Worm (Caenorhabditis elegans): ENCODE data around the gene efr-3.

efr-3 gene

ce11 chrII:6281903-6282302 lies 39.1 kb downstream of the efr-3 start:
- TF ChIP-seq ahr-1 (tag; optimal IDR thresholded peaks at IDR 0.05) (no peak), hlh-8 (tag; optimal IDR thresholded peaks at IDR 0.05) (no peak), ceh-2 (tag; optimal IDR thresholded peaks at IDR 0.05) (no peak), ceh-48 (tag; optimal IDR thresholded peaks at IDR 0.05) (no peak), pha-2 (tag; optimal IDR thresholded peaks at IDR 0.05) (no peak)

ce11 chrII:6281002-6281401 lies 40.0 kb downstream of the efr-3 start, which contains the start of gene scly-1:
TSS of gene scly-1 (minus strand) at chrII:6281102.
- no peak for TF ChIP-seq nhr-232 (tag; optimal IDR thresholded peaks at IDR 0.05)
- TF ChIP-seq unc-42 (tag; optimal IDR thresholded peaks at IDR 0.05) = no peak
- no peak for TF ChIP-seq T23F11.4 (GFP tag; optimal IDR thresholded peaks at IDR 0.05)
- no peak for TF ChIP-seq C08G9.2 (tag; optimal IDR thresholded peaks at IDR 0.05)
- no peak for TF ChIP-seq eyg-1 (tag; optimal IDR thresholded peaks at IDR 0.05)
- no peak for TF ChIP-seq pros-1 (tag; optimal IDR thresholded peaks at IDR 0.05)

- no peak for TF ChIP-seq lim-6 (tag; optimal IDR thresholded peaks at IDR 0.05)
- peak; percentile 25 for TF ChIP-seq unc-42 (tag; optimal IDR thresholded peaks at IDR 0.05)
Measured at ce11 chrII:6273916-6274315, 47.0 kb downstream of the efr-3 start, which contains the start of gene bpl-1. TSS of gene bpl-1 (plus strand) at chrII:6274216.

- no peak for TF ChIP-seq pqm-1 (tag; optimal IDR thresholded peaks at IDR 0.05)
- TF ChIP-seq K09A11.1 (tag; optimal IDR thresholded peaks at IDR 0.05; ENCODE audit: insufficient read depth) = no peak
- peak; percentile 31 for TF ChIP-seq rnt-1 (tag; optimal IDR thresholded peaks at IDR 0.05)
- no peak for TF ChIP-seq ceh-22 (tag; optimal IDR thresholded peaks at IDR 0.05)
- no peak for TF ChIP-seq ama-1 (optimal IDR thresholded peaks at IDR 0.05)
- TF ChIP-seq gmeb-2 (tag; optimal IDR thresholded peaks at IDR 0.05) = no peak
- no peak for TF ChIP-seq hlh-8 (tag; optimal IDR thresholded peaks at IDR 0.05)
- no peak for TF ChIP-seq pha-2 (tag; optimal IDR thresholded peaks at IDR 0.05)
- no peak for TF ChIP-seq nhr-232 (tag; optimal IDR thresholded peaks at IDR 0.05)
- TF ChIP-seq lin-11 (tag; optimal IDR thresholded peaks at IDR 0.05) = no peak
- TF ChIP-seq fkh-6 (tag; optimal IDR thresholded peaks at IDR 0.05) = no peak
- no peak for TF ChIP-seq ceh-30 (tag; optimal IDR thresholded peaks at IDR 0.05)
- TF ChIP-seq hlh-13 (GFP tag; optimal IDR thresholded peaks at IDR 0.05) = no peak
- TF ChIP-seq fax-1 (tag; optimal IDR thresholded peaks at IDR 0.05) = peak; percentile 32
- no peak for TF ChIP-seq dmd-4 (tag; optimal IDR thresholded peaks at IDR 0.05; ENCODE audit: borderline replicate concordance)
- TF ChIP-seq syd-9 (tag; optimal IDR thresholded peaks at IDR 0.05) = no peak
- TF ChIP-seq sox-4 (tag; optimal IDR thresholded peaks at IDR 0.05) = no peak
- no peak for TF ChIP-seq hlh-6 (tag; optimal IDR thresholded peaks at IDR 0.05)
- TF ChIP-seq ceh-31 (tag; optimal IDR thresholded peaks at IDR 0.05) = peak; percentile 82
- TF ChIP-seq ets-4 (tag; optimal IDR thresholded peaks at IDR 0.05) = no peak
- TF ChIP-seq ref-2 (tag; optimal IDR thresholded peaks at IDR 0.05) = peak; percentile 71
- TF ChIP-seq mec-3 (tag; optimal IDR thresholded peaks at IDR 0.05; ENCODE audit: borderline replicate concordance) = no peak
- no peak for TF ChIP-seq npax-4 (tag; optimal IDR thresholded peaks at IDR 0.05)
- TF ChIP-seq ceh-14 (tag; optimal IDR thresholded peaks at IDR 0.05) = peak; percentile 57
- TF ChIP-seq tbx-2 (tag; optimal IDR thresholded peaks at IDR 0.05) = peak; percentile 73
- peak; percentile 51 for TF ChIP-seq ceh-34 (tag; optimal IDR thresholded peaks at IDR 0.05)
- TF ChIP-seq ceh-6 (GFP tag; optimal IDR thresholded peaks at IDR 0.05) = no peak
- TF ChIP-seq dve-1 (tag; optimal IDR thresholded peaks at IDR 0.05) = no peak
- TF ChIP-seq pha-4 (tag; optimal IDR thresholded peaks at IDR 0.05) = no peak
- TF ChIP-seq unc-42 (tag; optimal IDR thresholded peaks at IDR 0.05) = peak; percentile 79
- TF ChIP-seq ttx-3 (tag; optimal IDR thresholded peaks at IDR 0.05) = no peak
- TF ChIP-seq ahr-1 (tag; optimal IDR thresholded peaks at IDR 0.05) = no peak
- TF ChIP-seq sox-2 (GFP tag; IDR thresholded peaks at IDR 0.05) = peak; percentile 7; the same call in 1 of the 2 replicates
- peak; percentile 16 for TF ChIP-seq pax-1 (tag; optimal IDR thresholded peaks at IDR 0.05)
- TF ChIP-seq eyg-1 (tag; optimal IDR thresholded peaks at IDR 0.05) = no peak
- TF ChIP-seq C08G9.2 (tag; optimal IDR thresholded peaks at IDR 0.05) = peak; percentile 53
- peak; percentile 41 for TF ChIP-seq F13H6.1 (tag; optimal IDR thresholded peaks at IDR 0.05)
- no peak for TF ChIP-seq ceh-19 (GFP tag; optimal IDR thresholded peaks at IDR 0.05)
- TF ChIP-seq ceh-18 (tag; optimal IDR thresholded peaks at IDR 0.05) = peak; percentile 20
- peak; percentile 22 for TF ChIP-seq tbx-7 (tag; optimal IDR thresholded peaks at IDR 0.05)
- peak; percentile 24 for TF ChIP-seq zip-5 (tag; optimal IDR thresholded peaks at IDR 0.05)
Measured at ce11 chrII:6269805-6270414, 51.0 kb downstream of the efr-3 start, which contains the start of gene F13H8.2. TSS of gene F13H8.2 (plus strand) at chrII:6270364.
